Fruit fly (Drosophila melanogaster): ENCODE results near the gene Yp3.

Gene Yp3

DNA sequence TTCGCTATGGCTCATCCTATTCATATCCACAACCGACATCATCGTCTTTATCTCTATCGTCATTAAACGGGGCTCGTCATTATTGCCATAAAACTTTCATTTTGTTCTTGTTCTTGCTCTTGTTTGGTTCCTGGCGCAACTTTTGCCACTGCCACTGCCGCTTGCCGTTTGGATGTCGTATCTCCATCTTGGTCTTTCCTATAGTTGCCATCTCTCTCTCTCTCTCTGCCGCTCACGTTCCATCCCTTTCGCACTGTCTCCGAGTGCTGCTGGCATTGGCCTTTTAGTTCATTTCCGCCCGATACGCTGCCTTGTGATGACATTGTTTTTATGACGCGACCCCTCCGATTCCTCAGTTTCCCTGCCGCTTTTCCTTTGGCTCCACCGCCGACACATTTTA, 33.1 kb downstream of the Yp3 start (continued):
- TF ChIP-seq phol (tag; optimal IDR thresholded peaks at IDR 0.05) (peak; percentile 14), gfzf (GFP tag; optimal IDR thresholded peaks at IDR 0.05) (no peak), E2f2 (GFP tag; IDR thresholded peaks at IDR 0.05) (no peak), row (GFP tag; IDR thresholded peaks at IDR 0.05) (no peak), esg (GFP tag; conservative IDR thresholded peaks at IDR 0.05) (no peak), bbx (GFP tag; IDR thresholded peaks at IDR 0.05; ENCODE audit: partially characterized antibody) (no peak), CG5180 (GFP tag; optimal IDR thresholded peaks at IDR 0.05) (no peak), fd64A (GFP tag; optimal IDR thresholded peaks at IDR 0.05) (no peak), MTF-1 (GFP tag; optimal IDR thresholded peaks at IDR 0.05; ENCODE audit: borderline replicate concordance) (no peak), MBD-R2 (GFP tag; IDR thresholded peaks at IDR 0.05) (no peak), CG12942 (GFP tag; optimal IDR thresholded peaks at IDR 0.05) (no peak), CG6683 (GFP tag; optimal IDR thresholded peaks at IDR 0.05) (no peak), CG3847 (GFP tag; IDR thresholded peaks at IDR 0.05) (no peak), CG13894 (tag; optimal IDR thresholded peaks at IDR 0.05) (peak; percentile 79), HLH54F (GFP tag; optimal IDR thresholded peaks at IDR 0.05) (no peak), CG1832 (GFP tag; optimal IDR thresholded peaks at IDR 0.05) (peak; percentile 59)

- TF ChIP-seq slou (GFP tag; optimal IDR thresholded peaks at IDR 0.05) (no peak), sens (GFP tag) (peak; percentile 15), CG18619 (GFP tag; optimal IDR thresholded peaks at IDR 0.05) (no peak), oc (tag; optimal IDR thresholded peaks at IDR 0.05) (no peak)
Observed at dm6 chrX:13797538-13797937, 38.2 kb downstream of the Yp3 start, which contains the start of gene CG10996. Gene CG10996, minus strand, starts transcription at chrX:13797638.

- TF ChIP-seq Ets65A (GFP tag), result peak; percentile 89
- TF ChIP-seq BEAF-32 (GFP tag; optimal IDR thresholded peaks at IDR 0.05), result no peak
- no peak for TF ChIP-seq H15 (GFP tag; IDR thresholded peaks at IDR 0.05)
- no peak for TF ChIP-seq bowl (GFP tag; IDR thresholded peaks at IDR 0.05)
- TF ChIP-seq CG8388 (GFP tag; optimal IDR thresholded peaks at IDR 0.05), result no peak
- no peak for TF ChIP-seq CG17829 (tag; optimal IDR thresholded peaks at IDR 0.05)
- TF ChIP-seq gt (GFP tag; IDR thresholded peaks at IDR 0.05), result no peak
- no peak for TF ChIP-seq Mes4 (GFP tag; optimal IDR thresholded peaks at IDR 0.05)
- no peak for TF ChIP-seq Sry-β (GFP tag; optimal IDR thresholded peaks at IDR 0.05)
- peak; percentile 25 for TF ChIP-seq Sox102F (GFP tag; optimal IDR thresholded peaks at IDR 0.05)
- peak; percentile 29; the same call in 1 of the 2 replicates for TF ChIP-seq slbo (GFP tag; IDR thresholded peaks at IDR 0.05)
- no peak for TF ChIP-seq chm (GFP tag; IDR thresholded peaks at IDR 0.05)
- 0 out of 2 replicates have a peak, but pooled peaks have one; percentile 19 for TF ChIP-seq sob (GFP tag; IDR thresholded peaks at IDR 0.05)
- no peak for TF ChIP-seq da (GFP tag; optimal IDR thresholded peaks at IDR 0.05)
- TF ChIP-seq gcm2 (GFP tag; optimal IDR thresholded peaks at IDR 0.05), result no peak
- TF ChIP-seq Pdp1 (GFP tag; optimal IDR thresholded peaks at IDR 0.05), result peak in 1 of 2 experiments; percentile 13
- no peak for TF ChIP-seq mld (GFP tag; IDR thresholded peaks at IDR 0.05; ENCODE audit: partially characterized antibody)
- TF ChIP-seq CG17359 (tag; optimal IDR thresholded peaks at IDR 0.05), result no peak
- no peak for TF ChIP-seq p53 (GFP tag; optimal IDR thresholded peaks at IDR 0.05)
- no peak for TF ChIP-seq jumu (GFP tag; optimal IDR thresholded peaks at IDR 0.05)
- TF ChIP-seq Dref (GFP tag; IDR thresholded peaks at IDR 0.05), result no peak
- TF ChIP-seq sens (GFP tag), result peak; percentile 9
- no peak for TF ChIP-seq chinmo (GFP tag; IDR thresholded peaks at IDR 0.05; ENCODE audit: partially characterized antibody)
- peak; percentile 33; the same call in 1 of the 2 replicates for TF ChIP-seq CG6689 (GFP tag; IDR thresholded peaks at IDR 0.05)
- no peak for TF ChIP-seq HHEX (GFP tag; optimal IDR thresholded peaks at IDR 0.05)
- TF ChIP-seq row (GFP tag; IDR thresholded peaks at IDR 0.05), result peak; percentile 32; the same call in 2 of the 3 replicates
- no peak for TF ChIP-seq kay (GFP tag; optimal IDR thresholded peaks at IDR 0.05)
- peak; percentile 19 for TF ChIP-seq gem (tag; optimal IDR thresholded peaks at IDR 0.05)
- TF ChIP-seq sna (GFP tag; IDR thresholded peaks at IDR 0.05; ENCODE audit: partially characterized antibody), result no peak
Observed at dm6 chrX:13800680-13801079, 41.3 kb downstream of the Yp3 start.
